Worm (Caenorhabditis elegans) whole organism, early embryonic: ENCODE data around the gene F40F9.10.

ENCODE experiments used
- B0310.2 ChIP-seq: sonication (generic microtip); optimal IDR thresholded peaks from 2 replicates; lab custom pipeline; 2016; ENCODE audit warnings: mild to moderate bottlenecking, missing genetic modification characterization, missing compliant biosample characterization
- F13C5.2 ChIP-seq: sonication (generic microtip); optimal IDR thresholded peaks from 2 replicates; lab custom pipeline; 2017; ENCODE audit warnings: mild to moderate bottlenecking, missing genetic modification characterization, inconsistent platforms, missing compliant biosample characterization
- aly-1 ChIP-seq: sonication (generic microtip); optimal IDR thresholded peaks from 2 replicates; lab custom pipeline; 2016; ENCODE audit warnings: missing genetic modification characterization, missing compliant biosample characterization
- ama-1 ChIP-seq: fragments of 150-350 bp; optimal IDR thresholded peaks from 2 replicates; lab custom pipeline; 2014
- ceh-13 ChIP-seq: fragments of 200-800 bp; sonication (Bioruptor generic); optimal IDR thresholded peaks from 2 replicates; lab custom pipeline; 2018; ENCODE audit warnings: mild to moderate bottlenecking, missing genetic modification characterization, missing compliant biosample characterization
- ceh-36 ChIP-seq: sonication (generic microtip); optimal IDR thresholded peaks from 2 replicates; lab custom pipeline; 2016; ENCODE audit warnings: missing genetic modification characterization, inconsistent platforms, missing compliant biosample characterization
- ets-7 ChIP-seq: sonication (generic microtip); optimal IDR thresholded peaks from 2 replicates; lab custom pipeline; 2016; ENCODE audit warnings: missing genotype, missing genetic modification characterization, missing compliant biosample characterization
- flt-1 ChIP-seq: fragments of 200-800 bp; sonication (Bioruptor generic); IDR thresholded peaks from 2 replicates; pipeline ENCODE4 v1.3.6; 2022; ENCODE audit warnings: missing genetic modification characterization, missing compliant biosample characterization
- hmbx-1 ChIP-seq: sonication (generic microtip); optimal IDR thresholded peaks from 2 replicates; lab custom pipeline; 2016; ENCODE audit warnings: mild to moderate bottlenecking, missing genetic modification characterization, missing compliant biosample characterization
- hmg-4 ChIP-seq: fragments of 200-800 bp; sonication (Bioruptor generic); optimal IDR thresholded peaks from 2 replicates; lab custom pipeline; 2018; ENCODE audit warnings: mild to moderate bottlenecking, missing genetic modification characterization, missing compliant biosample characterization
- hnd-1 ChIP-seq: sonication (generic microtip); optimal IDR thresholded peaks from 2 replicates; lab custom pipeline; 2016; ENCODE audit warnings: missing genetic modification characterization, missing compliant biosample characterization
- pes-1 ChIP-seq: fragments of 200-800 bp; sonication (Bioruptor generic); IDR thresholded peaks from 2 replicates; pipeline ENCODE4 v1.3.6; 2022; ENCODE audit warnings: missing genetic modification reagents, missing genetic modification characterization, missing compliant biosample characterization
- scrt-1 ChIP-seq: fragments of 200-800 bp; sonication (Bioruptor generic); IDR thresholded peaks from 2 replicates; pipeline ENCODE4 v1.3.6; 2022; ENCODE audit warnings: missing genetic modification characterization, missing compliant biosample characterization
- sea-1 ChIP-seq: fragments of 200-800 bp; sonication (Bioruptor generic); conservative IDR thresholded peaks from 2 replicates; pipeline ENCODE4 v1.3.6; 2022; ENCODE audit warnings: missing genetic modification characterization, missing compliant biosample characterization
- tbx-11 ChIP-seq: fragments of 200-800 bp; sonication (Bioruptor generic); IDR thresholded peaks from 2 replicates; pipeline ENCODE4 v1.3.6; 2022; ENCODE audit warnings: missing genetic modification characterization, missing compliant biosample characterization
- tbx-37 ChIP-seq: fragments of 200-800 bp; sonication (Bioruptor generic); conservative IDR thresholded peaks from 2 replicates; pipeline ENCODE4 v1.3.6; 2022; ENCODE audit warnings: missing genetic modification reagents, missing genetic modification characterization, missing compliant biosample characterization
- tra-4 ChIP-seq: sonication (generic microtip); optimal IDR thresholded peaks from 2 replicates; lab custom pipeline; 2017; ENCODE audit warnings: missing genetic modification characterization, missing compliant biosample characterization

F40F9.10 gene

DNA sequence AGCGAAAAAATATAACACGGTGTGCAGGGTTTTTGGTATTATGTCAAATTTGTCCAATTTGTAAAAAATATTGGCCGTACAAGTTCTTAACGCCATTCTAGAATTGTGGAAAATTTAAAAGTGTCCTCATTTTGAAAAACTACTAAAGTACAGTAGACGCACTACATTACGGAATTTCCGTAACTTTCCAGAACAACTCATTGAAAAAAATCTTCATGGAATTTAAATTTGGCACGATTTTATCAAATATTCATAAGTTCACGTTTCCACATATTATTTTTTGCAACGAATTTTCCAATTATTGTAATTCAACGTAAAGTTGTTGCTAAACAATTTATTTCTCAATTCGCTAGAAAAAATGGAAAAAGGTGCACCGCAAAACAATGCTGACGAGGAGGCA lies 1.5 kb upstream of the F40F9.10 start, which contains the start of gene F40F9.3:
TSS of gene F40F9.3 (plus strand) at position 301 of the 400 bp plus-strand sequence.
- TF ChIP-seq hmbx-1 (tag; lab: Kevin White, UChicago) (no peak), flt-1 (no peak), hmg-4 (GFP tag; lab: Kevin White, UChicago) (no peak), ama-1 (lab: Kevin White, UChicago) (no peak), pes-1 (GFP tag; lab: Robert Waterston, UW) (no peak), tra-4 (no peak), ceh-36 (tag; lab: Kevin White, UChicago) (no peak), ceh-13 (GFP tag; lab: Kevin White, UChicago) (no peak), tbx-11 (no peak), aly-1 (tag; lab: Kevin White, UChicago) (no peak), tbx-37 (no peak), scrt-1 (GFP tag; lab: Robert Waterston, UW) (no peak)

DNA sequence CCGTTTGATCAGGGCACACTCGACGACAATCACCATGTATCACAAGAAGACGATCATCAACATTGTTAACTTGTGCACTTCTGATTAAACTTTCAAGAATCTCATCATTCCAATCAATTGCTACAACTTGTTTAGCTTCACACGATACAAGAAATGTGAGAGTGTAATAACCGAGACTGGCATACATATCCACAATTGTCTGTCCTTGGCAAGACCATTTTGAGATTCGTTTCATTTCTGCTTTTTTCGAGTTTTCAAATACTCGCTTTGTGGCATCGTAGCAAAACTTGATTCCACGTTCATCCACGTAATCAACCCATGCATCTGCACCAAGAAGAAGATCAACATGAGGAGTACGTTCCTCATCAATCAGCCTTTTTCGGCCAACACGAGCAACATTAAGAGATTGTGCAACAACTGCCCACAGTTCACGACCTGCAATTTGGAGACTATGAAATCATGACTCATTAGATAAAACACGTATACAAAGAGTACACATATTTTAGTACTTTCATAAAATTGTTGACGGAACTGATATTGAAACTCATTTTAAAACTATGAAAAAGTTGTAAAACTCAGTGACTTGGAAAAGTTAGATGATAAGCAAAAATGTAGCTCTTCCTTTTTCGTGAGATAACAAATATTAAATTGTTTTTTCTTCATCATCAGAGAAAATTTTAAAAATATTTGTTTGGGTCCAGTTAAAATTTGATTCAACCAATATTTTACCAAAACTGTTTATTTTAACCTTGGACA lies 836 bp downstream of the F40F9.10 start:
- TF ChIP-seq hnd-1 (tag; lab: Kevin White, UChicago), result no peak
- no peak for TF ChIP-seq sea-1 (GFP tag; lab: Robert Waterston, UW)

DNA sequence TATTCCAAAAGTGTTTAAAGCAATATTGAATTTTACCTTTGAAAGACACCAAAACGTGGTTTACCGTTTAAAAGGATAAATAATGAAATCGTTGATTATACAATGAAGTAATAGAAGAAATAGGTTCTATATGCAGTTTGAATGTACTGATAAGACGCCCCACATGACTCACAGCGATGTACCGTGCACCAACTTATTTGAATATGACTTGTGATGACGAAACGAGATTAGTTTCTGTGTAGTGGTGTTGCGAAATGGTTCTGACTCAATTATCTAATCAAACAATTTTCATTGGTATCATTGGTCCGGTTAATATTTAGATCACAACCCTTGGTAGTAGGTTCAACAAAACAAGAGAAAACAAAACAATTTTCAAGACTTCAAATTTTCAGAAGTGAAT lies 2.3 kb downstream of the F40F9.10 start:
- TF ChIP-seq tbx-11, result no peak
- no peak for TF ChIP-seq hnd-1 (tag; lab: Kevin White, UChicago)
- no peak for TF ChIP-seq flt-1

DNA sequence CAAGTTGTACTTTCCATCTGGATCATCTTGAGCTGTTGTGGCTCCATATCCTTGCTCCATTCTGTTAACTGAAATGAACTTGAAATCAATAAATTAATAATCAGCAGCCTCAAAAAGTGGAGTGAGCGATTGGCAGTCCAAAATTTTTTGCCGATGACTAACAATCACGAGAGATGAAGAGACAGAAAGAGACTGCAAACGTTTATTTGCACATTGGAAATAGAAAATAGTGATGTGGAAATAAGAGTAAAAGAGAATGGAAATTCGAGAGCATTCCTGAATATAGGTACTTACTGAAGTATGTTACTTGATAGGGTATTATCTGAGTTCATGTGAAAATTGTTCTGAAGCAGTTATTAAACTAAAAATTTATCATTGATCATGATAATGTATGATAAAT lies 3.7 kb downstream of the F40F9.10 start, which contains the start of gene tag-120:
TSS of gene tag-120 (minus strand) at position 68 of the 400 bp plus-strand sequence.
- TF ChIP-seq aly-1 (tag; lab: Kevin White, UChicago), result no peak
- TF ChIP-seq ceh-13 (GFP tag; lab: Kevin White, UChicago), result no peak
- no peak for TF ChIP-seq sea-1 (GFP tag; lab: Robert Waterston, UW)
- TF ChIP-seq B0310.2 (tag; lab: Kevin White, UChicago), result no peak
- TF ChIP-seq scrt-1 (GFP tag; lab: Robert Waterston, UW), result no peak
- TF ChIP-seq tbx-37, result no peak
- no peak for TF ChIP-seq flt-1
- no peak for TF ChIP-seq ceh-36 (tag; lab: Kevin White, UChicago)
- TF ChIP-seq tra-4, result no peak
- no peak for TF ChIP-seq hmg-4 (GFP tag; lab: Kevin White, UChicago)
- no peak for TF ChIP-seq ets-7 (tag; lab: Kevin White, UChicago)
- no peak for TF ChIP-seq ama-1 (lab: Kevin White, UChicago)
- no peak for TF ChIP-seq hnd-1 (tag; lab: Kevin White, UChicago)

- TF ChIP-seq flt-1 (no peak), ets-7 (tag; lab: Kevin White, UChicago) (no peak), B0310.2 (tag; lab: Kevin White, UChicago) (no peak), tra-4 (no peak), hnd-1 (tag; lab: Kevin White, UChicago) (no peak), hmg-4 (GFP tag; lab: Kevin White, UChicago) (no peak), F13C5.2 (tag; lab: Kevin White, UChicago) (no peak), sea-1 (GFP tag; lab: Robert Waterston, UW) (no peak), hmbx-1 (tag; lab: Kevin White, UChicago) (no peak), ceh-13 (GFP tag; lab: Kevin White, UChicago) (no peak), ama-1 (lab: Kevin White, UChicago) (no peak), scrt-1 (GFP tag; lab: Robert Waterston, UW) (no peak), tbx-37 (no peak), tbx-11 (no peak), pes-1 (GFP tag; lab: Robert Waterston, UW) (no peak), aly-1 (tag; lab: Kevin White, UChicago) (no peak)
Observed at ce11 chrV:9706592-9706991, 6.8 kb downstream of the F40F9.10 start.

ce11 chrV:9704399-9704798 lies 9.0 kb downstream of the F40F9.10 start:
- TF ChIP-seq pes-1 (GFP tag; lab: Robert Waterston, UW) (no peak), B0310.2 (tag; lab: Kevin White, UChicago) (no peak), hmg-4 (GFP tag; lab: Kevin White, UChicago) (no peak), ceh-36 (tag; lab: Kevin White, UChicago) (no peak), aly-1 (tag; lab: Kevin White, UChicago) (no peak), ceh-13 (GFP tag; lab: Kevin White, UChicago) (no peak), hmbx-1 (tag; lab: Kevin White, UChicago) (no peak), sea-1 (GFP tag; lab: Robert Waterston, UW) (no peak), flt-1 (no peak)

ce11 chrV:9703549-9703948 lies 9.9 kb downstream of the F40F9.10 start:
- TF ChIP-seq ceh-13 (GFP tag; lab: Kevin White, UChicago) (no peak), flt-1 (no peak)

DNA sequence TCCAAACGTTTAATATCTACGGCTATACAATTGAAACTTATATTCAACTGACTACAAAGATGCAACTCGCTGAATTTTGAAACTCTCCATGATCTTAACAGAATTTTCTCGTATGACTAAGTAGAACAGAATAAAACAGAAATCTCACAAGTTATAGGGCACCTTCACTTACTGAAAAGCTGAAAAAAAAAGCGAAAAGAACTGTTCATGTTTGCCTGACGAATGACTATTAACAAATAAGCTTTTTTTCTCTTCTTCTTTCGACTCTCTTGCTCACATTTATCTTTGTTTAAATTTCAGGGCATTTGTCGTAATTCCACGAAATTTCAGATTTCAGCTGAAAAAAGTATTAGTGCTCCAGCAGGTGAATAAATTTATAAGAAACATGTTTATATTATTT lies 10.7 kb downstream of the F40F9.10 start, which contains the start of gene xbx-6:
TSS of gene xbx-6 (plus strand) at position 301 of the 400 bp plus-strand sequence.
- TF ChIP-seq ceh-13 (GFP tag; lab: Kevin White, UChicago), result no peak
- no peak for TF ChIP-seq ama-1 (lab: Kevin White, UChicago)
- TF ChIP-seq B0310.2 (tag; lab: Kevin White, UChicago), result no peak
- TF ChIP-seq tra-4, result no peak
- no peak for TF ChIP-seq tbx-11
- TF ChIP-seq tbx-37, result no peak
- TF ChIP-seq hnd-1 (tag; lab: Kevin White, UChicago), result no peak
